Fruit fly (Drosophila melanogaster): ENCODE data around the gene CG5850.

CG5850 gene

DNA sequence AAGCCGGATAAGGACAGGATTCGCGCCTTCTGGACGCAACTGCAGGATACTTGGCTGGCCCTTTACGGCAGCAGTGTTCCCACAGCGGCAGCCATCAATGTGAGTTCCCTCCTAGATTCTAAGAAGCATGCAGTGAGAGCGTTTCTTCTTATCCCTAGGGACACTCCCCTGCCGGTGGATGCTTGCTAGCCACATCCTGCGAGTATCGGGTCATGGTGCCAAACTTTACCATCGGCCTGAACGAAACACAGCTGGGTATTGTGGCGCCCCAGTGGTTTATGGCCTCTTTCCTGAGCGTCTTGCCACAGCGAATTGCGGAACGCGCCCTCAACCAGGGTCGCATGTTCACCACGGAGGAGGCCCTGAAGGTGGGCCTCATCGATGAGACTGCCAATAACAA lies 44.5 kb downstream of the CG5850 start:
- no peak for TF ChIP-seq CrebA (GFP tag; optimal IDR thresholded peaks at IDR 0.05; ENCODE audit: borderline replicate concordance)
- no peak for TF ChIP-seq CG9705 (GFP tag; optimal IDR thresholded peaks at IDR 0.05)
- no peak for TF ChIP-seq dsf (GFP tag; optimal IDR thresholded peaks at IDR 0.05; ENCODE audit: borderline replicate concordance)
- TF ChIP-seq CG32264 (GFP tag; optimal IDR thresholded peaks at IDR 0.05): no peak
- no peak for TF ChIP-seq tai (GFP tag; optimal IDR thresholded peaks at IDR 0.05)

DNA sequence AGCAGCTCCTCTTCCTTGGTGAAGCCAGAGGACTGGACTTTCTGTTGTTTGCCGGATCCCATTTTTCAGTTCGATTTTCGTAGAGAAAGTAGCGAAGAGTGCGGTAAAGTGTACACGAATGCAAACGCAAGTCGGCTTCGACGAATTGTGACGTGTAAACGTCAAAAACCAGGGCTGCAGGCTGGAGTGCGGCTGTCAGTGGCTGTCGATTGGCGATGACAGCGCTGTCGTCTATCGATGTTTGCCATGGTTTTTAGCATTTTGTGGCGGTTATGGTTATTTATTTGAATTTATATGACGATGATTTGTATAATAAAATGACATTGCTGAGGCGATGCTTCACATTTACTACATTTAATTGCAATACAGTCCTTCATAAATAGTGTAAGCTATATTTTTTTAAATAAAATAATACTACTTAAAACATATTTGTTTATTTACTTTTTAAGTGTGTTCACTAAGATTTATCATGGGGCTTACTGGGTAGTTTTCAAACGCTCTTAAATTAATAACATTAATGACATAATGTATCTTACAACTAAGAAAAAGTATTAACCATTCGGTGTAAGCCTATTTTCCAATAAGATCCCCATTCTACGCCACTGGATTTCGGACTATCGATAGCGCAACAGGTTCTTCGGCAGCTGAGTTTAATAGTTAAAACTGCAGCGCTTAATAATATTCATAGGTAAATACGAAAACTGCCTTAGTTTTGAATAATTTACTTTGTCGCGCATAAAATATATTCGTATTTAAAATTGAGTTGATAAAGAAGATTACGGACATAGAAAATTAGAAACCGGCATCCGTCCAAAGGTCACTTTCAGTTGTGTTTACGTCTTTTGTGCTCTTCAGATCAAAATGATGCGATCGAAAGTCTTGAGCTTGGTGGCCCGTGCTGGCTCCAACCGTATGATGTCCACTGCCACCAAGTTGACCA lies 45.5 kb downstream of the CG5850 start, which contains the start of the genes CG5885 and CG4598:
CG5885 (minus strand) TSS at position 311 of the 940 bp plus-strand sequence.
CG4598 (plus strand) TSS at position 599 of the 940 bp plus-strand sequence.
- TF ChIP-seq ey (GFP tag; optimal IDR thresholded peaks at IDR 0.05): peak; percentile 57
- peak; percentile 97 for TF ChIP-seq CrebA (GFP tag; optimal IDR thresholded peaks at IDR 0.05; ENCODE audit: borderline replicate concordance)
- no peak for TF ChIP-seq Dfd (GFP tag; optimal IDR thresholded peaks at IDR 0.05)
- TF ChIP-seq lola (GFP tag; optimal IDR thresholded peaks at IDR 0.05): no peak
- TF ChIP-seq pan (optimal IDR thresholded peaks at IDR 0.05): no peak
- TF ChIP-seq rgr (GFP tag; optimal IDR thresholded peaks at IDR 0.05): peak; percentile 61
- TF ChIP-seq br (GFP tag; optimal IDR thresholded peaks at IDR 0.05): peak; percentile 55
- TF ChIP-seq tai (GFP tag; optimal IDR thresholded peaks at IDR 0.05): no peak
- peak; percentile 86 for TF ChIP-seq Hnf4 (GFP tag; optimal IDR thresholded peaks at IDR 0.05)
- peak; percentile 68 for TF ChIP-seq HLH106 (tag; optimal IDR thresholded peaks at IDR 0.05)
- TF ChIP-seq psq (GFP tag; optimal IDR thresholded peaks at IDR 0.05): peak; percentile 61
- no peak for TF ChIP-seq Vsx2 (GFP tag; optimal IDR thresholded peaks at IDR 0.05; ENCODE audit: partially characterized antibody)
- peak; percentile 45 for TF ChIP-seq Dif (GFP tag; optimal IDR thresholded peaks at IDR 0.05; ENCODE audit: partially characterized antibody)
- no peak for TF ChIP-seq CG32264 (GFP tag; optimal IDR thresholded peaks at IDR 0.05)
- TF ChIP-seq OdsH (GFP tag; optimal IDR thresholded peaks at IDR 0.05): peak; percentile 75
- TF ChIP-seq h (GFP tag; optimal IDR thresholded peaks at IDR 0.05): peak; percentile 70
- peak; percentile 47 for TF ChIP-seq sv (GFP tag; optimal IDR thresholded peaks at IDR 0.05)
- peak; percentile 68 for TF ChIP-seq Sp1 (GFP tag; optimal IDR thresholded peaks at IDR 0.05)
- TF ChIP-seq foxo (GFP tag; optimal IDR thresholded peaks at IDR 0.05): peak in 1 of 2 experiments; percentile 83
- no peak for TF ChIP-seq usp (GFP tag; optimal IDR thresholded peaks at IDR 0.05)
- no peak for TF ChIP-seq Abd-B (GFP tag; optimal IDR thresholded peaks at IDR 0.05)
- peak in 1 of 2 experiments; percentile 5 for TF ChIP-seq dl (GFP tag; optimal IDR thresholded peaks at IDR 0.05; ENCODE audit: insufficient read depth in 1 of 2, partially characterized antibody in 2 of 2)
- TF ChIP-seq dsf (GFP tag; optimal IDR thresholded peaks at IDR 0.05; ENCODE audit: borderline replicate concordance): peak; percentile 28
- TF ChIP-seq jim (GFP tag; optimal IDR thresholded peaks at IDR 0.05): no peak
- TF ChIP-seq fru (GFP tag; optimal IDR thresholded peaks at IDR 0.05): peak; percentile 79
- TF ChIP-seq Myc (optimal IDR thresholded peaks at IDR 0.05): no peak
- peak; percentile 31 for TF ChIP-seq CG9705 (GFP tag; optimal IDR thresholded peaks at IDR 0.05)
- TF ChIP-seq brk (GFP tag; optimal IDR thresholded peaks at IDR 0.05): no peak
- TF ChIP-seq N (GFP tag; optimal IDR thresholded peaks at IDR 0.05): no peak
- no peak for TF ChIP-seq GATAd (GFP tag; optimal IDR thresholded peaks at IDR 0.05)
- no peak for TF ChIP-seq Mio (GFP tag; optimal IDR thresholded peaks at IDR 0.05)
- TF ChIP-seq Jra (GFP tag; optimal IDR thresholded peaks at IDR 0.05): peak; percentile 70
- TF ChIP-seq sage (GFP tag; optimal IDR thresholded peaks at IDR 0.05): peak; percentile 56
- TF ChIP-seq Hr78 (GFP tag; optimal IDR thresholded peaks at IDR 0.05): no peak
- TF ChIP-seq Hr83 (GFP tag; optimal IDR thresholded peaks at IDR 0.05; ENCODE audit: poor library complexity, severe bottlenecking): peak; percentile 56
- no peak for TF ChIP-seq Rel (GFP tag; optimal IDR thresholded peaks at IDR 0.05)
- no peak for TF ChIP-seq Rel (tag; optimal IDR thresholded peaks at IDR 0.05)
- TF ChIP-seq woc (GFP tag; optimal IDR thresholded peaks at IDR 0.05): peak; percentile 36
- TF ChIP-seq dmrt93B (GFP tag; optimal IDR thresholded peaks at IDR 0.05): peak; percentile 19
